Fruit fly (Drosophila melanogaster) whole organism, embryonic: ENCODE results near the gene CG5214.

Source experiments
- Adf1 ChIP-seq: fragments of 200-800 bp; sonication (Bioruptor generic); IDR thresholded peaks from 2 replicates; pipeline ENCODE4 v1.3.6; 2022; ENCODE audit warnings: missing biosample characterization, missing genetic modification characterization
- Atf-2 ChIP-seq: fragments of 200-800 bp; sonication (Bioruptor generic); optimal IDR thresholded peaks from 2 replicates; lab custom pipeline; 2016; ENCODE audit warnings: missing biosample characterization, missing genetic modification characterization
- Atf3 ChIP-seq: fragments of 200-800 bp; sonication (Bioruptor generic); optimal IDR thresholded peaks from 3 replicates; lab custom pipeline; 2016; ENCODE audit warnings: missing biosample characterization, missing genetic modification characterization
- CG12769 ChIP-seq: fragments of 200-800 bp; sonication (Bioruptor generic); optimal IDR thresholded peaks from 2 replicates; lab custom pipeline; 2019; ENCODE audit warnings: missing biosample characterization, mild to moderate bottlenecking, missing genetic modification characterization, moderate library complexity
- CG14965 ChIP-seq: fragments of 200-800 bp; sonication (Bioruptor generic); optimal IDR thresholded peaks from 2 replicates; lab custom pipeline; 2016; ENCODE audit warnings: missing biosample characterization, missing genetic modification characterization, borderline replicate concordance
- CG15269 ChIP-seq: fragments of 200-800 bp; sonication (Bioruptor generic); optimal IDR thresholded peaks from 2 replicates; lab custom pipeline; 2018; ENCODE audit warnings: missing biosample characterization, mild to moderate bottlenecking, missing genetic modification characterization, moderate library complexity
- CG30431 ChIP-seq: fragments of 200-800 bp; sonication (Bioruptor generic); optimal IDR thresholded peaks from 2 replicates; lab custom pipeline; 2017; ENCODE audit warnings: missing biosample characterization, missing genetic modification characterization
- CG7271 ChIP-seq: fragments of 200-800 bp; sonication (Bioruptor generic); optimal IDR thresholded peaks from 2 replicates; lab custom pipeline; 2018; ENCODE audit warnings: missing biosample characterization, mild to moderate bottlenecking, missing genetic modification characterization, moderate library complexity
- CG7556 ChIP-seq: fragments of 200-800 bp; sonication (Bioruptor generic); optimal IDR thresholded peaks from 2 replicates; lab custom pipeline; 2017; ENCODE audit warnings: missing biosample characterization, mild to moderate bottlenecking, missing genetic modification characterization
- Deaf1 ChIP-seq: fragments of 200-800 bp; optimal IDR thresholded peaks from 3 replicates; lab custom pipeline; 2019; ENCODE audit warnings: missing biosample characterization, mild to moderate bottlenecking, missing genetic modification characterization, moderate library complexity
- Drgx ChIP-seq: fragments of 200-800 bp; sonication (Bioruptor generic); IDR thresholded peaks from 2 replicates; pipeline ENCODE4 v1.3.6; 2022; ENCODE audit warnings: missing biosample characterization, missing genetic modification characterization
- Ets65A ChIP-seq: fragments of 200-800 bp; sonication (Bioruptor generic); peaks from one replicate; lab custom pipeline; 2016; ENCODE audit warnings: missing biosample characterization, missing genetic modification characterization
- Nf-YB ChIP-seq: fragments of 200-800 bp; sonication (Bioruptor generic); optimal IDR thresholded peaks from 3 replicates; lab custom pipeline; 2019; ENCODE audit warnings: missing biosample characterization, mild to moderate bottlenecking, missing genetic modification characterization, moderate library complexity
- Nf-YC ChIP-seq: fragments of 200-800 bp; optimal IDR thresholded peaks from 3 replicates; lab custom pipeline; 2019; ENCODE audit warnings: missing biosample characterization, mild to moderate bottlenecking, missing genetic modification characterization, moderate library complexity
- Oaz ChIP-seq: fragments of 200-800 bp; sonication (Bioruptor generic); IDR thresholded peaks from 2 replicates; pipeline ENCODE4 v1.3.6; 2022; ENCODE audit warnings: missing biosample characterization, missing genetic modification characterization
- Rx ChIP-seq: fragments of 200-800 bp; sonication (Bioruptor generic); IDR thresholded peaks from 2 replicates; pipeline ENCODE4 v1.3.6; 2022; ENCODE audit warnings: missing biosample characterization, missing genetic modification characterization
- Side ChIP-seq: fragments of 200-800 bp; sonication (Bioruptor generic); optimal IDR thresholded peaks from 2 replicates; lab custom pipeline; 2016; ENCODE audit warnings: missing biosample characterization, missing genetic modification characterization
- Trl ChIP-seq, 3 experiments: fragments of >200 bp in 2 of 3; fragments of 200-800 bp in 1 of 3; sonication (Bioruptor generic) in 1 of 3; optimal IDR thresholded peaks; 2 replicates in 1 of 3; 3 replicates in 2 of 3; lab custom pipeline; 2016 to 2017; ENCODE audit warnings: missing biosample characterization in 1 of 3, missing genetic modification characterization in 1 of 3
- cg ChIP-seq: fragments of 200-800 bp; sonication (Bioruptor generic); optimal IDR thresholded peaks from 3 replicates; lab custom pipeline; 2019; ENCODE audit warnings: missing biosample characterization, mild to moderate bottlenecking, missing genetic modification characterization, moderate library complexity
- chinmo ChIP-seq: fragments of 200-800 bp; sonication (Bioruptor generic); IDR thresholded peaks from 4 replicates; pipeline ENCODE4 v1.3.6; 2022; ENCODE audit warnings: missing biosample characterization, missing genetic modification characterization; ENCODE audit not compliant: partially characterized antibody
- ewg ChIP-seq: fragments of 200-800 bp; sonication (Bioruptor generic); optimal IDR thresholded peaks from 3 replicates; lab custom pipeline; 2017; ENCODE audit warnings: mild to moderate bottlenecking, missing biosample characterization, missing genetic modification reagents, missing genetic modification characterization
- hb ChIP-seq: fragments of 200-800 bp; sonication (Bioruptor generic); IDR thresholded peaks from 3 replicates; pipeline ENCODE4 v1.3.6; 2022; ENCODE audit warnings: missing biosample characterization, missing genetic modification characterization; ENCODE audit not compliant: partially characterized antibody
- insv ChIP-seq, 2 experiments: fragments of 200-800 bp; sonication (Bioruptor generic); optimal IDR thresholded peaks; 3 replicates each; lab custom pipeline; 2016 to 2018; ENCODE audit warnings: missing biosample characterization in 2 of 2, missing genetic modification characterization in 2 of 2
- maf-S ChIP-seq: fragments of 200-800 bp; sonication (Bioruptor generic); optimal IDR thresholded peaks from 2 replicates; lab custom pipeline; 2016; ENCODE audit warnings: missing biosample characterization, missing genetic modification characterization
- phol ChIP-seq: fragments of 200-800 bp; sonication (Bioruptor generic); optimal IDR thresholded peaks from 3 replicates; lab custom pipeline; 2018; ENCODE audit warnings: missing biosample characterization, mild to moderate bottlenecking, missing genetic modification characterization, moderate library complexity
- pita ChIP-seq: fragments of 200-800 bp; sonication (Bioruptor generic); optimal IDR thresholded peaks from 2 replicates; lab custom pipeline; 2017; ENCODE audit warnings: missing biosample characterization, mild to moderate bottlenecking, missing genetic modification characterization
- pros ChIP-seq: fragments of 200-800 bp; sonication (Bioruptor generic); optimal IDR thresholded peaks from 3 replicates; lab custom pipeline; 2019; ENCODE audit warnings: missing biosample characterization, mild to moderate bottlenecking, missing genetic modification characterization, moderate library complexity
- sc ChIP-seq, 3 experiments: fragments of >200 bp in 2 of 3; fragments of 200-800 bp in 1 of 3; sonication (Bioruptor generic) in 1 of 3; optimal IDR thresholded peaks; 2 replicates in 2 of 3; 3 replicates in 1 of 3; lab custom pipeline; 2017; ENCODE audit warnings: mild to moderate bottlenecking in 1 of 3, missing biosample characterization in 1 of 3, missing genetic modification characterization in 1 of 3, missing genetic modification reagents in 1 of 3
- sens ChIP-seq: fragments of 200-800 bp; sonication (Bioruptor generic); peaks from one replicate; lab custom pipeline; 2016; ENCODE audit warnings: missing biosample characterization, missing genetic modification characterization
- seq ChIP-seq: fragments of 200-800 bp; sonication (Bioruptor generic); IDR thresholded peaks from 2 replicates; pipeline ENCODE4 v1.3.6; 2022; ENCODE audit warnings: missing biosample characterization, missing genetic modification characterization
- sim ChIP-seq: fragments of 200-800 bp; sonication (Bioruptor generic); IDR thresholded peaks from 2 replicates; pipeline ENCODE4 v1.3.6; 2022; ENCODE audit warnings: missing biosample characterization, missing genetic modification characterization
- yki ChIP-seq: fragments of >200 bp; optimal IDR thresholded peaks from 3 replicates; lab custom pipeline; 2018
- z ChIP-seq: fragments of 200-800 bp; sonication (Bioruptor generic); IDR thresholded peaks from 3 replicates; pipeline ENCODE4 v1.3.6; 2022; ENCODE audit warnings: missing biosample characterization, missing genetic modification characterization
- zen ChIP-seq: fragments of 200-800 bp; sonication (Bioruptor generic); optimal IDR thresholded peaks from 3 replicates; lab custom pipeline; 2018; ENCODE audit warnings: missing biosample characterization, mild to moderate bottlenecking, missing genetic modification characterization, moderate library complexity

Gene CG5214

dm6 chr3R:11254382-11254953, 10.4 kb downstream of the CG5214 start:
- peak; percentile 57 for TF ChIP-seq cg (GFP tag; lab: Kevin White, UChicago)
- no peak for TF ChIP-seq CG7271 (tag; lab: Kevin White, UChicago)
- TF ChIP-seq Atf3 (GFP tag; lab: Kevin White, UChicago) = no peak
- TF ChIP-seq Trl (optimal IDR thresholded peaks at IDR 0.05; lab: Kevin White, UChicago) = peak; percentile 79 to 85
- TF ChIP-seq Trl (GFP tag; optimal IDR thresholded peaks at IDR 0.05; lab: Kevin White, UChicago) = no peak
- TF ChIP-seq Nf-YB = peak; percentile 82
- TF ChIP-seq CG7556 (GFP tag; lab: Kevin White, UChicago) = no peak
- peak; percentile 90 for TF ChIP-seq Nf-YC (tag; lab: Kevin White, UChicago)
- TF ChIP-seq sim (GFP tag; lab: Robert Waterston, UW) = no peak
- no peak for TF ChIP-seq CG15269 (tag; lab: Kevin White, UChicago)
- TF ChIP-seq yki = peak; percentile 79
- peak; percentile 81 for TF ChIP-seq Deaf1
- TF ChIP-seq Ets65A (GFP tag; lab: Kevin White, UChicago) = peak; percentile 63
- no peak for TF ChIP-seq chinmo (GFP tag; lab: Robert Waterston, UW)
- no peak for TF ChIP-seq sc (optimal IDR thresholded peaks at IDR 0.05; lab: Kevin White, UChicago)
- TF ChIP-seq sc (GFP tag; optimal IDR thresholded peaks at IDR 0.05; lab: Kevin White, UChicago) = no peak
- TF ChIP-seq z (GFP tag; lab: Robert Waterston, UW) = 0 out of 3 replicates have a peak, but pooled peaks have one; percentile 6
- no peak for TF ChIP-seq CG14965
- TF ChIP-seq Adf1 (GFP tag; lab: Robert Waterston, UW) = peak; percentile 86

DNA sequence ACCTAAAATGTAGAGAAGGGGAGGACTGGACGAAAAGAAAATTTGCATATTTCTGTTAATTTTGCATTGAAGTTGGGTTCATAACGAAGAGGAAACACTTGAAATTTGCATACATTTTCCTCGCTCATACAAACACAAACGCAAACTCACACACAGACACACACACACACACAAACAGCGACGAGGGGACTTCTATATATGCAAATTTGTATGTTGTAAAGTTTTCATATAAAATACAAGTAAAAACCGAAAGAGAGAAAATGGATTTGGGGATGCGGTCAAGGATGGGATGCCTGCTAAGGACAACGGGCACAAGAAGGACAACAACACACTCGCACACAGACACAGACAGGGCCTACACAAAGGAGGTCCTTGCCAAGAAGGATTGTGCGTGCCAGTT, 13.4 kb downstream of the CG5214 start:
- no peak for TF ChIP-seq CG12769 (tag; lab: Kevin White, UChicago)
- peak; percentile 93 for TF ChIP-seq Ets65A (GFP tag; lab: Kevin White, UChicago)

- TF ChIP-seq cg (GFP tag; lab: Kevin White, UChicago) (peak; percentile 68), Atf-2 (GFP tag; lab: Kevin White, UChicago) (no peak), insv (GFP tag; optimal IDR thresholded peaks at IDR 0.05; lab: Kevin White, UChicago) (peak; percentile 10 to 93), pros (GFP tag; lab: Kevin White, UChicago) (peak; percentile 89), Nf-YC (tag; lab: Kevin White, UChicago) (peak; percentile 90), zen (peak; percentile 51), seq (peak; percentile 85), Nf-YB (peak; percentile 82), phol (tag; lab: Kevin White, UChicago) (peak; percentile 60), Oaz (no peak)
Measured at dm6 chr3R:11260966-11261530, 16.9 kb downstream of the CG5214 start.

DNA sequence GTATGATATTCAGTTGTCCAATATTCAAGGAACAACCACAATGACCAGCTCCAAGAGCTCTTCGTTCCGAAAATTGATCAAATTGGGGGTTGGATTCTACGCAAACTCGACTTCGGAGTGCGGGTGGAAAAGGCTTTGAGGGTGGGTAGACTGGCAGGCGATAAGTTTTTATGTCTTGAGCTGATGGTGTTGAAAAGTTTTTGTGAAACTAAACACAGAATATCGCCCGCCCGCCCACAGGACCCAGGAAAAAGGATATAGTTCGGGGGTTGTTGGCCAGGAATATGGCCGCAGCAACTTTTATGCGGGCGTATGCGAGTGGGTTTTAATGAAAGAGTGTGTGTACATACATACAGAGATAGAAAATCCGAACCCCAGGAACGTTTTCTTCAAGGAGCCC, 19.5 kb downstream of the CG5214 start:
- peak; percentile 65 for TF ChIP-seq Nf-YB
- no peak for TF ChIP-seq pita
- peak; percentile 71; the same call in 1 of the 2 replicates for TF ChIP-seq seq
- no peak for TF ChIP-seq Adf1 (GFP tag; lab: Robert Waterston, UW)
- TF ChIP-seq Side (GFP tag; lab: Kevin White, UChicago) = no peak
- TF ChIP-seq pros (GFP tag; lab: Kevin White, UChicago) = peak; percentile 30
- TF ChIP-seq Nf-YC (tag; lab: Kevin White, UChicago) = peak; percentile 66
- TF ChIP-seq hb (GFP tag; lab: Robert Waterston, UW) = no peak
- TF ChIP-seq ewg (GFP tag; lab: Kevin White, UChicago) = peak; percentile 35
- no peak for TF ChIP-seq CG30431
- no peak for TF ChIP-seq Rx
- TF ChIP-seq sens (GFP tag; lab: Kevin White, UChicago) = peak; percentile 38
- no peak for TF ChIP-seq Drgx
- no peak for TF ChIP-seq maf-S
